Worm (Caenorhabditis elegans): ENCODE results near the gene T25B9.3.

T25B9.3 gene

DNA sequence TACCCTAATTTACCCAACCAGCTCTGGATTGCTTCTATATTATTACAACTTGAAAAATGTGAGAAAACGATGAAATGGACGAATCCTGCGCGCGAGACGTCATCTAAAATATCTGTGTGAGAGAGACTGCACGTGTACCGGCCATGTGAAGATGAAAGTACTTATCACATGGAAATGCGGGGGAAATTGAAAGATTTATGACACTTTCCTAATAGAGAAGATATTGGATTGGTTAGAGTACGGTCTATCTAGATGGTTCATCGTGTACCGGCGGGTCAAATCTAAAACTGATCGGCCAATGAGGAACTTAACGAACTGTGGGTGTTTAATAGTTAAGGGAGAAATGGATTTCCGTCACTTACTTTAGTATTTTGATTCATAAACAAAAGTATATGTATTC is 37.4 kb downstream of the T25B9.3 start (continued):
- no peak for TF ChIP-seq nhr-12 (tag; optimal IDR thresholded peaks at IDR 0.05)
- no peak for TF ChIP-seq aly-2 (tag; optimal IDR thresholded peaks at IDR 0.05)
- no peak for TF ChIP-seq nhr-23 (tag; optimal IDR thresholded peaks at IDR 0.05)
- no peak for TF ChIP-seq nhr-237 (tag; optimal IDR thresholded peaks at IDR 0.05)
- no peak for TF ChIP-seq ceh-82 (tag; optimal IDR thresholded peaks at IDR 0.05)
- TF ChIP-seq blmp-1 (tag; optimal IDR thresholded peaks at IDR 0.05; ENCODE audit: insufficient read depth) = peak; percentile 84
- TF ChIP-seq nhr-25 (tag; optimal IDR thresholded peaks at IDR 0.05) = peak; percentile 79
- TF ChIP-seq elt-1 (tag; optimal IDR thresholded peaks at IDR 0.05) = no peak
- TF ChIP-seq ama-1 (optimal IDR thresholded peaks at IDR 0.05) = no peak
- TF ChIP-seq peb-1 (tag; optimal IDR thresholded peaks at IDR 0.05) = no peak
- no peak for TF ChIP-seq nhr-11 (tag; optimal IDR thresholded peaks at IDR 0.05)
- no peak for TF ChIP-seq unc-62 (GFP tag; optimal IDR thresholded peaks at IDR 0.05)
- TF ChIP-seq lin-39 (tag; optimal IDR thresholded peaks at IDR 0.05) = no peak
- no peak for TF ChIP-seq nhr-6 (tag; optimal IDR thresholded peaks at IDR 0.05)
- no peak for TF ChIP-seq ztf-1 (GFP tag; conservative IDR thresholded peaks at IDR 0.05)
- TF ChIP-seq lin-13 (GFP tag; optimal IDR thresholded peaks at IDR 0.05) = no peak
- peak in 1 of 2 experiments; percentile 43 for TF ChIP-seq lsy-2 (tag; optimal IDR thresholded peaks at IDR 0.05)
- TF ChIP-seq ztf-4 (tag; optimal IDR thresholded peaks at IDR 0.05) = no peak

- TF ChIP-seq nhr-25 (tag; optimal IDR thresholded peaks at IDR 0.05) = peak; percentile 75
- TF ChIP-seq unc-39 (tag; optimal IDR thresholded peaks at IDR 0.05) = no peak
- TF ChIP-seq zag-1 (tag; optimal IDR thresholded peaks at IDR 0.05) = no peak
- TF ChIP-seq ztf-4 (tag; optimal IDR thresholded peaks at IDR 0.05) = no peak
- TF ChIP-seq nhr-23 (tag; optimal IDR thresholded peaks at IDR 0.05) = no peak
- peak; percentile 93 for TF ChIP-seq sma-9 (GFP tag; optimal IDR thresholded peaks at IDR 0.05)
- TF ChIP-seq sma-9 (tag; optimal IDR thresholded peaks at IDR 0.05) = no peak
- TF ChIP-seq ZK546.5 (tag; optimal IDR thresholded peaks at IDR 0.05) = no peak
- no peak for TF ChIP-seq gmeb-1 (tag; optimal IDR thresholded peaks at IDR 0.05)
- TF ChIP-seq ceh-16 (tag; optimal IDR thresholded peaks at IDR 0.05) = no peak
- TF ChIP-seq nhr-129 (tag; optimal IDR thresholded peaks at IDR 0.05) = peak; percentile 8
- TF ChIP-seq lin-13 (GFP tag; optimal IDR thresholded peaks at IDR 0.05) = no peak
- TF ChIP-seq sma-3 (GFP tag; optimal IDR thresholded peaks at IDR 0.05) = peak; percentile 31
- no peak for TF ChIP-seq nhr-12 (tag; optimal IDR thresholded peaks at IDR 0.05)
- TF ChIP-seq nhr-11 (tag; optimal IDR thresholded peaks at IDR 0.05) = no peak
- peak; percentile 27 for TF ChIP-seq fos-1 (tag; optimal IDR thresholded peaks at IDR 0.05)
- no peak for TF ChIP-seq R02D3.7 (tag; optimal IDR thresholded peaks at IDR 0.05)
- TF ChIP-seq nhr-21 (tag; optimal IDR thresholded peaks at IDR 0.05) = peak; percentile 83
- peak; percentile 70 for TF ChIP-seq blmp-1 (tag; optimal IDR thresholded peaks at IDR 0.05; ENCODE audit: insufficient read depth)
- TF ChIP-seq unc-62 (GFP tag; optimal IDR thresholded peaks at IDR 0.05) = no peak
- TF ChIP-seq peb-1 (tag; optimal IDR thresholded peaks at IDR 0.05) = no peak
- TF ChIP-seq lsy-2 (tag; optimal IDR thresholded peaks at IDR 0.05) = no peak
- TF ChIP-seq nhr-10 (tag; optimal IDR thresholded peaks at IDR 0.05) = no peak
- TF ChIP-seq egl-27 (tag; optimal IDR thresholded peaks at IDR 0.05) = peak; percentile 4
- TF ChIP-seq unc-55 (GFP tag; optimal IDR thresholded peaks at IDR 0.05) = no peak
- TF ChIP-seq nhr-77 (tag; optimal IDR thresholded peaks at IDR 0.05) = no peak
- no peak for TF ChIP-seq F13H6.1 (tag; optimal IDR thresholded peaks at IDR 0.05)
- no peak for TF ChIP-seq ztf-1 (GFP tag; conservative IDR thresholded peaks at IDR 0.05)
- no peak for TF ChIP-seq skn-1 (tag; optimal IDR thresholded peaks at IDR 0.05)
- no peak for TF ChIP-seq aly-2 (tag; optimal IDR thresholded peaks at IDR 0.05)
- TF ChIP-seq sem-4 (tag; optimal IDR thresholded peaks at IDR 0.05) = no peak
- peak; percentile 54 for TF ChIP-seq crh-2 (tag; optimal IDR thresholded peaks at IDR 0.05)
- TF ChIP-seq mdl-1 (tag; optimal IDR thresholded peaks at IDR 0.05) = no peak
- no peak for TF ChIP-seq lin-11 (tag; optimal IDR thresholded peaks at IDR 0.05)
- TF ChIP-seq elt-3 (tag; optimal IDR thresholded peaks at IDR 0.05) = no peak
- TF ChIP-seq mbf-1 (tag; optimal IDR thresholded peaks at IDR 0.05) = no peak
- no peak for TF ChIP-seq elt-1 (tag; optimal IDR thresholded peaks at IDR 0.05)
- no peak for TF ChIP-seq C34F6.9 (tag; optimal IDR thresholded peaks at IDR 0.05)
Measured at ce11 chrIV:10784085-10784484, 39.5 kb downstream of the T25B9.3 start.

ce11 chrIV:10786731-10787130 is 42.2 kb downstream of the T25B9.3 start, which contains the start of gene srd-7:
srd-7 (minus strand) TSS chrIV:10786831.
- TF ChIP-seq ZK546.5 (tag; optimal IDR thresholded peaks at IDR 0.05) (no peak), nhr-25 (tag; optimal IDR thresholded peaks at IDR 0.05) (no peak), sem-4 (tag; optimal IDR thresholded peaks at IDR 0.05) (no peak), unc-62 (GFP tag; optimal IDR thresholded peaks at IDR 0.05) (no peak), aly-2 (tag; optimal IDR thresholded peaks at IDR 0.05) (no peak)
